Worm (Caenorhabditis elegans) whole organism, early embryonic: ENCODE measurements around the gene Y77E11A.8.

Source experiments
- B0310.2 ChIP-seq: sonication (generic microtip); optimal IDR thresholded peaks from 2 replicates; lab custom pipeline; 2016; ENCODE audit warnings: mild to moderate bottlenecking, missing genetic modification characterization, missing compliant biosample characterization
- F13C5.2 ChIP-seq: sonication (generic microtip); optimal IDR thresholded peaks from 2 replicates; lab custom pipeline; 2017; ENCODE audit warnings: mild to moderate bottlenecking, missing genetic modification characterization, inconsistent platforms, missing compliant biosample characterization
- aly-1 ChIP-seq: sonication (generic microtip); optimal IDR thresholded peaks from 2 replicates; lab custom pipeline; 2016; ENCODE audit warnings: missing genetic modification characterization, missing compliant biosample characterization
- ama-1 ChIP-seq: fragments of 150-350 bp; optimal IDR thresholded peaks from 2 replicates; lab custom pipeline; 2014
- ceh-13 ChIP-seq: fragments of 200-800 bp; sonication (Bioruptor generic); optimal IDR thresholded peaks from 2 replicates; lab custom pipeline; 2018; ENCODE audit warnings: mild to moderate bottlenecking, missing genetic modification characterization, missing compliant biosample characterization
- ceh-36 ChIP-seq: sonication (generic microtip); optimal IDR thresholded peaks from 2 replicates; lab custom pipeline; 2016; ENCODE audit warnings: missing genetic modification characterization, inconsistent platforms, missing compliant biosample characterization
- ets-7 ChIP-seq: sonication (generic microtip); optimal IDR thresholded peaks from 2 replicates; lab custom pipeline; 2016; ENCODE audit warnings: missing genotype, missing genetic modification characterization, missing compliant biosample characterization
- flt-1 ChIP-seq: fragments of 200-800 bp; sonication (Bioruptor generic); IDR thresholded peaks from 2 replicates; pipeline ENCODE4 v1.3.6; 2022; ENCODE audit warnings: missing genetic modification characterization, missing compliant biosample characterization
- hmbx-1 ChIP-seq: sonication (generic microtip); optimal IDR thresholded peaks from 2 replicates; lab custom pipeline; 2016; ENCODE audit warnings: mild to moderate bottlenecking, missing genetic modification characterization, missing compliant biosample characterization
- hmg-4 ChIP-seq: fragments of 200-800 bp; sonication (Bioruptor generic); optimal IDR thresholded peaks from 2 replicates; lab custom pipeline; 2018; ENCODE audit warnings: mild to moderate bottlenecking, missing genetic modification characterization, missing compliant biosample characterization
- hnd-1 ChIP-seq: sonication (generic microtip); optimal IDR thresholded peaks from 2 replicates; lab custom pipeline; 2016; ENCODE audit warnings: missing genetic modification characterization, missing compliant biosample characterization
- pes-1 ChIP-seq: fragments of 200-800 bp; sonication (Bioruptor generic); IDR thresholded peaks from 2 replicates; pipeline ENCODE4 v1.3.6; 2022; ENCODE audit warnings: missing genetic modification reagents, missing genetic modification characterization, missing compliant biosample characterization
- scrt-1 ChIP-seq: fragments of 200-800 bp; sonication (Bioruptor generic); IDR thresholded peaks from 2 replicates; pipeline ENCODE4 v1.3.6; 2022; ENCODE audit warnings: missing genetic modification characterization, missing compliant biosample characterization
- sea-1 ChIP-seq: fragments of 200-800 bp; sonication (Bioruptor generic); conservative IDR thresholded peaks from 2 replicates; pipeline ENCODE4 v1.3.6; 2022; ENCODE audit warnings: missing genetic modification characterization, missing compliant biosample characterization
- tbx-11 ChIP-seq: fragments of 200-800 bp; sonication (Bioruptor generic); IDR thresholded peaks from 2 replicates; pipeline ENCODE4 v1.3.6; 2022; ENCODE audit warnings: missing genetic modification characterization, missing compliant biosample characterization
- tbx-37 ChIP-seq: fragments of 200-800 bp; sonication (Bioruptor generic); conservative IDR thresholded peaks from 2 replicates; pipeline ENCODE4 v1.3.6; 2022; ENCODE audit warnings: missing genetic modification reagents, missing genetic modification characterization, missing compliant biosample characterization
- tra-4 ChIP-seq: sonication (generic microtip); optimal IDR thresholded peaks from 2 replicates; lab custom pipeline; 2017; ENCODE audit warnings: missing genetic modification characterization, missing compliant biosample characterization

Gene Y77E11A.8

DNA sequence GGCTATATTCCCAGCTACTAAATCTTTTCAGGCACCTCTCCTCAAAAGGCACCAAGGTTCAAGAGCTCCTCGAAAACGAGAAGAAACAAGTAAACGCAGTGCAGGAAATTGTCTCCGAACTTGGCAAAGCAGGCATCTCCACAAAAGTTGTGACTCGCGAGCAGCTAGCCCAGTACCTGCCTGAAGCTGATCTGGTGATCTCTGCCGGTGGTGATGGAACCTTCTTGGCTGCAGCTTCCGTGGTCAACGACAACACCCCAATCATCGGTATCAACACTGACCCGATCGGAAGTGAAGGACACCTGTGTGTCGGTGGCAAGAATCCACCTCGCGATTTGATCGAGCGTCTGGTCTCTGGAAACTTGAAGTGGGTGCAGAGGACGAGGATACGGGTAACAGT, 33.3 kb upstream of the Y77E11A.8 start:
- TF ChIP-seq B0310.2 (tag; lab: Kevin White, UChicago), result no peak
- TF ChIP-seq tbx-11 (GFP tag; lab: Robert Waterston, UW), result no peak
- no peak for TF ChIP-seq flt-1 (GFP tag; lab: Robert Waterston, UW)
- no peak for TF ChIP-seq aly-1 (tag; lab: Kevin White, UChicago)
- no peak for TF ChIP-seq ceh-13
- no peak for TF ChIP-seq hmg-4 (GFP tag; lab: Kevin White, UChicago)
- no peak for TF ChIP-seq ets-7 (tag; lab: Kevin White, UChicago)
- TF ChIP-seq ama-1 (lab: Kevin White, UChicago), result no peak
- TF ChIP-seq tra-4, result no peak
- no peak for TF ChIP-seq hmbx-1 (tag; lab: Kevin White, UChicago)
- TF ChIP-seq sea-1, result no peak
- TF ChIP-seq scrt-1 (GFP tag; lab: Robert Waterston, UW), result no peak
- TF ChIP-seq hnd-1, result no peak
- no peak for TF ChIP-seq F13C5.2 (tag; lab: Kevin White, UChicago)
- TF ChIP-seq tbx-37 (GFP tag; lab: Robert Waterston, UW), result no peak
- no peak for TF ChIP-seq pes-1 (GFP tag; lab: Robert Waterston, UW)

DNA sequence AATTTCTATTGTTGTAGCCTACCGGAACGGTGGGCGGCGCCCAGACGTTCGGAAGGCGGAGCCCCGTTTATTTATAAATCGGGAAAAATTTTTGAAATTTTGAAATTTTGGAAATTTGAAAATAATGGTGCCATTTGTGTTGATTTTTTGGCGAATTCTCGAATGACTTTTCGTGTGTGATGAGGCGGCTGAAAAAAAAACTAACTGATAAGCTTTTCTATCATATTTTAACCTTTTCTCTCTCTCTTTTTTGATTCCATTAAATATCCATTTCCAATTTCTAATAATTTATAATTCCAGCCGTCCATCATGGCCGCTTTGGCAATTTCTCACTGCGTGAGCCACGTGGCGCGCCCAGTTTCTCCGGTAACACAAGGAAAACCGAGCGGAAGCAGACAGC, 31.9 kb upstream of the Y77E11A.8 start, which contains the start of gene nadk-1:
nadk-1 (plus strand) TSS at position 301 of the 400 bp plus-strand sequence.
- TF ChIP-seq sea-1, result no peak
- TF ChIP-seq tbx-37 (GFP tag; lab: Robert Waterston, UW), result no peak
- TF ChIP-seq pes-1 (GFP tag; lab: Robert Waterston, UW), result no peak
- no peak for TF ChIP-seq ets-7 (tag; lab: Kevin White, UChicago)
- no peak for TF ChIP-seq hnd-1
- TF ChIP-seq tra-4, result no peak
- TF ChIP-seq tbx-11 (GFP tag; lab: Robert Waterston, UW), result no peak
- no peak for TF ChIP-seq ama-1 (lab: Kevin White, UChicago)
- TF ChIP-seq hmbx-1 (tag; lab: Kevin White, UChicago), result no peak
- TF ChIP-seq ceh-13, result no peak
- TF ChIP-seq B0310.2 (tag; lab: Kevin White, UChicago), result no peak
- no peak for TF ChIP-seq hmg-4 (GFP tag; lab: Kevin White, UChicago)
- TF ChIP-seq aly-1 (tag; lab: Kevin White, UChicago), result no peak
- no peak for TF ChIP-seq scrt-1 (GFP tag; lab: Robert Waterston, UW)
- TF ChIP-seq flt-1 (GFP tag; lab: Robert Waterston, UW), result no peak
- TF ChIP-seq ceh-36 (tag; lab: Kevin White, UChicago), result no peak
- TF ChIP-seq F13C5.2 (tag; lab: Kevin White, UChicago), result no peak

DNA sequence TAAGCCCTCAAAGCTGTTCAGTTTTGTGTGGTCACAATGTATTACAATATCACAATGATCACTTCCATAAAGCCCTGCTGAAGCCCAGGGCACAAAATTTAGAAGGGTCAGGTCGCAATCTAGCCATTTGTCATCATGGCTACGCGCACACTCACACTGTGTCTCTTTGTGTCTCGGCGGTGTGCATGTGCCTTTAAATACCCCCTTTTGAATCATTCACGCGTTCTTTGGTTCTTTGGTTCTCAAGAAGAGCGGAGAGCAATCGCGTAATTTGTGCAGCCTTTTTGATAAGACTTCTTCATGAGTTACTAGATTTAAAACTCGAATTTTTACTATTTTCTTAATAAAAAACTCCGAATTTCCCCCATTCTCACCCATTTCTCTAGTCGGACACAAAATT, 30.1 kb upstream of the Y77E11A.8 start:
- TF ChIP-seq tra-4, result no peak
- TF ChIP-seq ceh-13, result no peak
- no peak for TF ChIP-seq flt-1 (GFP tag; lab: Robert Waterston, UW)
- no peak for TF ChIP-seq ama-1 (lab: Kevin White, UChicago)
- TF ChIP-seq sea-1, result no peak
- TF ChIP-seq hnd-1, result no peak

DNA sequence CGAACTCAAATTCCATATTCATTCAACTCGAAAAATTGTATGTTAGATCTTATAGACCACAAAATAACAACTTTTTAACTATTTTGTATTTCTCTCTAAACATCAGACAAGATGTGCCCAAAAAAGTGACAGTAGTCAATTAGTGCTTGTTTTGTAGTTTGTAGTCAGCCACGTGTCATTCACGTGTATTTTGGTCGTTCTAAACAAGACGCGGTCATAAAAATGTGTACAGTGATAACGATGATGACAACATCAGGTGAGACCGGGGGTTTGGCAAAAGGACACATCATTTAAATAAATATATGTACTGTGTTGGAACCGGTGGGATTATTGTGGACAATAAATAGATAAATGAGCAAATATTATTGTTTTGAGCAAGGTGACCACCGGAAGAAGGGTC, 29.3 kb upstream of the Y77E11A.8 start:
- TF ChIP-seq flt-1 (GFP tag; lab: Robert Waterston, UW) (no peak), B0310.2 (tag; lab: Kevin White, UChicago) (no peak), hmbx-1 (tag; lab: Kevin White, UChicago) (no peak), pes-1 (GFP tag; lab: Robert Waterston, UW) (no peak), aly-1 (tag; lab: Kevin White, UChicago) (no peak), scrt-1 (GFP tag; lab: Robert Waterston, UW) (no peak), ama-1 (lab: Kevin White, UChicago) (no peak), tbx-37 (GFP tag; lab: Robert Waterston, UW) (no peak), ceh-13 (no peak), hmg-4 (GFP tag; lab: Kevin White, UChicago) (no peak), sea-1 (no peak), ceh-36 (tag; lab: Kevin White, UChicago) (no peak), ets-7 (tag; lab: Kevin White, UChicago) (no peak), tbx-11 (GFP tag; lab: Robert Waterston, UW) (no peak), F13C5.2 (tag; lab: Kevin White, UChicago) (no peak), hnd-1 (no peak), tra-4 (no peak)

DNA sequence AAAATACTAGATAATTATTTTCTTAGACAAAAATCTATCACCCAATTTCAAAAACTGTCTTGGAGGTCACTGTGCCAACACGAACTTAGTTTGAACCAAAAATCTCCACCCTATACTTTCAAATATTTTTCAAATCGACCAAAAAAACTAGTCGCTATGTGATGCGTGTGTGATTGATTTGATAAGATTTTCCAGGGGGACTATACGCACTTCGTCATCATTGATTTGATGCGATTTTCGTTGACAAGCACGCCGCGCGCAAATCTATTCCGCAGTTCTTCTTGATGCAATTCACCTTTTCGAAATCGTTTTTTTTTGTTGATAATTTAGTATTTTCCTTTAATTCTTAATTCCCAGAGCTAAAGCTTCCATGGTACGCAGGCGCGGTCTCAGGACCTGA, 28.6 kb upstream of the Y77E11A.8 start:
- TF ChIP-seq ama-1 (lab: Kevin White, UChicago), result no peak
- TF ChIP-seq ets-7 (tag; lab: Kevin White, UChicago), result no peak
- TF ChIP-seq hmg-4 (GFP tag; lab: Kevin White, UChicago), result no peak
- TF ChIP-seq B0310.2 (tag; lab: Kevin White, UChicago), result no peak
- no peak for TF ChIP-seq hnd-1
- no peak for TF ChIP-seq flt-1 (GFP tag; lab: Robert Waterston, UW)
- TF ChIP-seq ceh-36 (tag; lab: Kevin White, UChicago), result no peak

DNA sequence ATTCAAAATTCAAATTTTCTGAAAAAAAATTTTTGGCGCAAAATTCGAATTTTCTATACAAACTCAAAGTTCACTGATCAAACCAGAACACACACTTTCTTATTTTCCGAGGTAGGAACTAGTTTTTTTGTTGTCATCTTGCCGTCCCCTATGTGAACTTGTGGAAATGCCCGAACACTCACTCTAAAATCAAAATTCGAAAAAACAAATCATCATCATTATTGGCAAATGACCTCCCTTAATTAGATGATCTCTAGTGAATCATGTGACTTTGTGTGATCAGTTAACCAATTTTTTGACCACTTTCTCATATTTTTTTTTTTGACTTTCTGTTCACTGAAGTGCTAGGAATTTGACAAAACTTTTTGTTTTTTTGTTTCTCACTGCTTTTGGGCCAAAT, 27.6 kb upstream of the Y77E11A.8 start:
- TF ChIP-seq ama-1 (lab: Kevin White, UChicago) (no peak), aly-1 (tag; lab: Kevin White, UChicago) (no peak), hnd-1 (no peak), tra-4 (no peak), scrt-1 (GFP tag; lab: Robert Waterston, UW) (no peak), hmbx-1 (tag; lab: Kevin White, UChicago) (no peak)

DNA sequence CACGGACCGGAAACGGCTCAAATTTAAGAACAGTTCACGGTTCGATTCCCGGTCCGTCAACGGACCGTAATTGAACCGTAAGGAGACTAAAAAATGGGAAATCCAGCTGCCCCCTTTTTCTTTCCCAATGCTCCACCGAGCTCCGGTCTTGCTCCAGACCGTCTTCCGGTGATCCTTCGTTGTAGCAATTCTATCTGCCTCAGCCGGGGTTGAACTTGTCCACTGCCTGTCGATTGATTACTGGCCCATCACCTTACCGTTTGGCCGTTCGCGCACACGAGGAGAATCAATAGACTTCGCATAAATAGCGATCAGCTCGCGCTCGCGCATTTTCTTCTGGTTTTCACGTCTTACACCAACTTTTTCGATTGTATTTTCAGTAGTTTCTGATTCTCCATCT, 23.7 kb upstream of the Y77E11A.8 start:
- peak; percentile 24; the same call in 1 of the 2 replicates for TF ChIP-seq pes-1 (GFP tag; lab: Robert Waterston, UW)

DNA sequence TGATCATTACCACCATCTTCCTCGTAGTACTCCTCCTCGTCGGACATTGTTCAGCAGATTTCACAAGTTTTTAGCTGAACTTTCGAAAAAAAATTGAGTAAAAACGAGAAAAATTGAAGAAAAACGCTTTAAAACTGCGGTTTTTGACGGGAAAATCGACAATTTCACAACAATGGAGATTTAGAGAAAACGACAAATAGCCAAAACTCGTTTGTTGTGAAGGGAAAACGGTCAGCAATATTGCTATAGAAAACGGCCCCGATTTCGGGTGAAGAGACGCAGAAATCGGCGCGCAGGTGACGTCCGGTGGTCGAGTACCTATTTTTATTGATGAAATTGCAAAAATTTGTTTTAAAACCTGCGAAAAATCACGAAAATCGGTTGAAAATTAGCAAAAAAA, 21.1 kb upstream of the Y77E11A.8 start, which contains the start of gene clp-7:
clp-7 (minus strand) TSS at position 47 of the 400 bp plus-strand sequence.
- TF ChIP-seq F13C5.2 (tag; lab: Kevin White, UChicago) (no peak), tra-4 (no peak), hmbx-1 (tag; lab: Kevin White, UChicago) (no peak), flt-1 (GFP tag; lab: Robert Waterston, UW) (no peak), hnd-1 (no peak), ceh-13 (no peak), ama-1 (lab: Kevin White, UChicago) (no peak)
